Fruit fly (Drosophila melanogaster): Measurements from ENCODE around the gene chinmo.

Gene chinmo

dm6 chr2L:1634099-1634856 lies 16.8 kb upstream of the chinmo start (continued):
- peak; percentile 18; the same call in 1 of the 2 replicates for TF ChIP-seq GATAe (GFP tag; conservative IDR thresholded peaks at IDR 0.05)
- no peak for TF ChIP-seq abd-A (tag; optimal IDR thresholded peaks at IDR 0.05)
- no peak for TF ChIP-seq Sin3A (optimal IDR thresholded peaks at IDR 0.05)
- TF ChIP-seq CG15269 (tag; optimal IDR thresholded peaks at IDR 0.05) = peak; percentile 83
- peak; percentile 47 for TF ChIP-seq CG7928 (GFP tag; optimal IDR thresholded peaks at IDR 0.05)
- TF ChIP-seq CG2199 (GFP tag; IDR thresholded peaks at IDR 0.05) = no peak
- TF ChIP-seq CG13296 (GFP tag; optimal IDR thresholded peaks at IDR 0.05) = peak; percentile 65
- TF ChIP-seq gfzf (GFP tag; optimal IDR thresholded peaks at IDR 0.05) = no peak
- TF ChIP-seq ato (GFP tag; IDR thresholded peaks at IDR 0.05; ENCODE audit: partially characterized antibody) = no peak
- TF ChIP-seq hbn (GFP tag; IDR thresholded peaks at IDR 0.05; ENCODE audit: partially characterized antibody) = no peak
- peak; percentile 62 for TF ChIP-seq CG16779 (GFP tag; IDR thresholded peaks at IDR 0.05)
- TF ChIP-seq dmrt99B (tag; optimal IDR thresholded peaks at IDR 0.05) = peak; percentile 65
- TF ChIP-seq trem (tag; optimal IDR thresholded peaks at IDR 0.05) = no peak
- TF ChIP-seq CG10267 (tag; optimal IDR thresholded peaks at IDR 0.05) = peak; percentile 25
- peak; percentile 74 for TF ChIP-seq CG14441 (GFP tag; IDR thresholded peaks at IDR 0.05)
- peak; percentile 52 for TF ChIP-seq ems (GFP tag; optimal IDR thresholded peaks at IDR 0.05)
- peak; percentile 67 for TF ChIP-seq CG11504 (tag; optimal IDR thresholded peaks at IDR 0.05)
- TF ChIP-seq CG8089 (GFP tag; optimal IDR thresholded peaks at IDR 0.05) = no peak
- TF ChIP-seq CG17802 (tag; optimal IDR thresholded peaks at IDR 0.05) = no peak
- 0 out of 2 replicates have a peak, but pooled peaks have one; percentile 35 for TF ChIP-seq CG10321 (GFP tag; IDR thresholded peaks at IDR 0.05)
- TF ChIP-seq CG6791 (GFP tag; IDR thresholded peaks at IDR 0.05; ENCODE audit: partially characterized antibody) = no peak
- no peak for TF ChIP-seq CG13123 (GFP tag; optimal IDR thresholded peaks at IDR 0.05)
- no peak for TF ChIP-seq NC2α (GFP tag; optimal IDR thresholded peaks at IDR 0.05)
- no peak for TF ChIP-seq sim (GFP tag; IDR thresholded peaks at IDR 0.05)
- peak; percentile 42 for TF ChIP-seq Deaf1 (tag; optimal IDR thresholded peaks at IDR 0.05)
- TF ChIP-seq B-H2 (GFP tag; optimal IDR thresholded peaks at IDR 0.05) = peak; percentile 25
- no peak for TF ChIP-seq jing (GFP tag; optimal IDR thresholded peaks at IDR 0.05)
- TF ChIP-seq CG17361 (GFP tag; IDR thresholded peaks at IDR 0.05) = peak; percentile 45; the same call in 1 of the 3 replicates
- no peak for TF ChIP-seq ara (GFP tag; IDR thresholded peaks at IDR 0.05)
- no peak for TF ChIP-seq CG15479 (GFP tag; optimal IDR thresholded peaks at IDR 0.05)
- no peak for TF ChIP-seq pfk (GFP tag; optimal IDR thresholded peaks at IDR 0.05)
- peak; percentile 80 for TF ChIP-seq CG34376 (GFP tag; optimal IDR thresholded peaks at IDR 0.05)
- no peak for TF ChIP-seq CG3065 (GFP tag; optimal IDR thresholded peaks at IDR 0.05)
- TF ChIP-seq CG4282 (GFP tag; optimal IDR thresholded peaks at IDR 0.05) = peak; percentile 25
- no peak for TF ChIP-seq Tbp (GFP tag; optimal IDR thresholded peaks at IDR 0.05)
- TF ChIP-seq CG14014 (GFP tag; IDR thresholded peaks at IDR 0.05) = peak; percentile 89
- TF ChIP-seq YL-1 (GFP tag; optimal IDR thresholded peaks at IDR 0.05) = no peak
- TF ChIP-seq CG3726 (GFP tag; IDR thresholded peaks at IDR 0.05) = no peak
- peak; percentile 58 for TF ChIP-seq tx (GFP tag; optimal IDR thresholded peaks at IDR 0.05)
- peak; percentile 48 for TF ChIP-seq CG14667 (GFP tag; IDR thresholded peaks at IDR 0.05)
- peak; percentile 43 for TF ChIP-seq disco-r (GFP tag; optimal IDR thresholded peaks at IDR 0.05)
- TF ChIP-seq CG9797 (GFP tag; optimal IDR thresholded peaks at IDR 0.05) = no peak
- TF ChIP-seq br (optimal IDR thresholded peaks at IDR 0.05) = no peak
- peak; percentile 16 for TF ChIP-seq zen (tag; optimal IDR thresholded peaks at IDR 0.05)
- TF ChIP-seq CG12104 (GFP tag; optimal IDR thresholded peaks at IDR 0.05) = peak; percentile 7
- no peak for TF ChIP-seq CG32767 (GFP tag; IDR thresholded peaks at IDR 0.05)
- no peak for TF ChIP-seq HLHmδ (GFP tag; optimal IDR thresholded peaks at IDR 0.05)
- TF ChIP-seq CG13424 (tag; optimal IDR thresholded peaks at IDR 0.05) = peak; percentile 53
- TF ChIP-seq sug (tag; optimal IDR thresholded peaks at IDR 0.05) = peak; percentile 76
- peak; percentile 97 for TF ChIP-seq Med (GFP tag)
